Worm (Caenorhabditis elegans) whole organism, L4/young adult: ENCODE results near the gene cdc-25.2.

Source experiments
- W03F9.2 ChIP-seq: fragments of 150-350 bp; optimal IDR thresholded peaks from 2 replicates; lab custom pipeline; 2014; ENCODE audit warnings: missing biosample characterization, missing genetic modification characterization
- dao-5 ChIP-seq: sonication (generic microtip); optimal IDR thresholded peaks from 2 replicates; lab custom pipeline; 2016; ENCODE audit warnings: missing genotype, missing genetic modification characterization, moderate library complexity, missing compliant biosample characterization
- him-1 ChIP-seq: sonication (generic microtip); optimal IDR thresholded peaks from 2 replicates; lab custom pipeline; 2016; ENCODE audit warnings: missing genotype, missing genetic modification reagents, missing genetic modification characterization, missing compliant biosample characterization

DNA sequence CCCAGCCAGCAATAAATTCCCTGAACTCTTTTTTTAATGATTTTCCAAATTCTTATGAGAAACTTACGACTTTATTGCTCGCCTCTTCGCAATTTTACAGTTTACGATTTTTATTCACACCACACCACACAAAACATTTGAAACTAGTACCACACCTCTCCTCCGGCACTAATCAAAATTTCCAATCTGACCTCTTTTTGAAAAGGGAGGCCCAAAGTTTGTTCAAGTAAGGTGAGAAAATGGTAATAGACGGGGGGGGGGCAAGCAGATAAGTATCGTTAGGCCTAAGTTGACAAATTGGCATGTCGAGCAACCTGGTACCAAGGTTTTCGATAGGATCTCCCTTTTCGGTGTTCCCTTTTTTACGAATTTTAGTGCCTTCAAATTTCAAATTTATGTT lies 12.9 kb downstream of the cdc-25.2 start:
- TF ChIP-seq dao-5 (tag; lab: Kevin White, UChicago) (no peak), him-1 (tag; lab: Kevin White, UChicago) (no peak), W03F9.2 (tag; lab: Kevin White, UChicago) (no peak)
